Worm (Caenorhabditis elegans): ENCODE data around the gene ZK1010.4.

ce11 chrIII:12966895-12967294, 14.0 kb upstream of the ZK1010.4 start, which contains the start of gene ttm-1:
- no peak for TF ChIP-seq elt-3 (tag; optimal IDR thresholded peaks at IDR 0.05)
- no peak for TF ChIP-seq egl-27 (tag; optimal IDR thresholded peaks at IDR 0.05)
- TF ChIP-seq nfya-1 (tag; optimal IDR thresholded peaks at IDR 0.05; ENCODE audit: insufficient read depth), result no peak
- TF ChIP-seq unc-62 (GFP tag; optimal IDR thresholded peaks at IDR 0.05), result no peak
- TF ChIP-seq nhr-237 (tag; optimal IDR thresholded peaks at IDR 0.05), result no peak
- TF ChIP-seq tbx-2 (tag; optimal IDR thresholded peaks at IDR 0.05), result no peak
- TF ChIP-seq ztf-11 (tag; optimal IDR thresholded peaks at IDR 0.05), result no peak
- TF ChIP-seq nhr-12 (tag; optimal IDR thresholded peaks at IDR 0.05), result no peak
- TF ChIP-seq nhr-25 (tag; optimal IDR thresholded peaks at IDR 0.05), result no peak
- no peak for TF ChIP-seq fos-1 (tag; optimal IDR thresholded peaks at IDR 0.05)
